Worm (Caenorhabditis elegans) whole organism, early embryonic: ENCODE results near the gene T24B8.4.

ENCODE experiments used
- B0310.2 ChIP-seq: sonication (generic microtip); optimal IDR thresholded peaks from 2 replicates; lab custom pipeline; 2016; ENCODE audit warnings: mild to moderate bottlenecking, missing genetic modification characterization, missing compliant biosample characterization
- aly-1 ChIP-seq: sonication (generic microtip); optimal IDR thresholded peaks from 2 replicates; lab custom pipeline; 2016; ENCODE audit warnings: missing genetic modification characterization, missing compliant biosample characterization
- ama-1 ChIP-seq: fragments of 150-350 bp; optimal IDR thresholded peaks from 2 replicates; lab custom pipeline; 2014
- ceh-13 ChIP-seq: fragments of 200-800 bp; sonication (Bioruptor generic); optimal IDR thresholded peaks from 2 replicates; lab custom pipeline; 2018; ENCODE audit warnings: mild to moderate bottlenecking, missing genetic modification characterization, missing compliant biosample characterization
- ceh-36 ChIP-seq: sonication (generic microtip); optimal IDR thresholded peaks from 2 replicates; lab custom pipeline; 2016; ENCODE audit warnings: missing genetic modification characterization, inconsistent platforms, missing compliant biosample characterization
- hmbx-1 ChIP-seq: sonication (generic microtip); optimal IDR thresholded peaks from 2 replicates; lab custom pipeline; 2016; ENCODE audit warnings: mild to moderate bottlenecking, missing genetic modification characterization, missing compliant biosample characterization
- hnd-1 ChIP-seq: sonication (generic microtip); optimal IDR thresholded peaks from 2 replicates; lab custom pipeline; 2016; ENCODE audit warnings: missing genetic modification characterization, missing compliant biosample characterization
- pes-1 ChIP-seq: fragments of 200-800 bp; sonication (Bioruptor generic); IDR thresholded peaks from 2 replicates; pipeline ENCODE4 v1.3.6; 2022; ENCODE audit warnings: missing genetic modification reagents, missing genetic modification characterization, missing compliant biosample characterization
- scrt-1 ChIP-seq: fragments of 200-800 bp; sonication (Bioruptor generic); IDR thresholded peaks from 2 replicates; pipeline ENCODE4 v1.3.6; 2022; ENCODE audit warnings: missing genetic modification characterization, missing compliant biosample characterization
- sea-1 ChIP-seq: fragments of 200-800 bp; sonication (Bioruptor generic); conservative IDR thresholded peaks from 2 replicates; pipeline ENCODE4 v1.3.6; 2022; ENCODE audit warnings: missing genetic modification characterization, missing compliant biosample characterization
- tbx-37 ChIP-seq: fragments of 200-800 bp; sonication (Bioruptor generic); conservative IDR thresholded peaks from 2 replicates; pipeline ENCODE4 v1.3.6; 2022; ENCODE audit warnings: missing genetic modification reagents, missing genetic modification characterization, missing compliant biosample characterization
- tra-4 ChIP-seq: sonication (generic microtip); optimal IDR thresholded peaks from 2 replicates; lab custom pipeline; 2017; ENCODE audit warnings: missing genetic modification characterization, missing compliant biosample characterization

DNA sequence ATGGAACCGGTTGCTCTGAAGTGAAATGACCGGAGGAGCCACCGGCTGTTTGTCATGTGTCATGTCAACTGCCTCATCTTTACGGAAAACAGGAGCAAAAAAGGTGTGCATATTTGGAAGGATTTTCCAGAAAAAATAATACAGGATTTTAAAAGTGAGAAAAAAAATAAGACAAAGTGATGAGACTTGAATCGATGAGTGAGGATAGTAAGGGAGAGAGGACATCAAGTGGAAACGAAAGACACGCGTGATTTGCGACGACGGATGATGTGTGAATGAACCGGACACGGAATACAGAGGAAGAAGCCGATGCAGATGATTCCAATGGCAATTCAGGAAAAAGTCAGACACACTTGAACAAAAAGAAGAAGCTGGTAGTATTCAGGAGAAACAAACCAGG is 46.3 kb downstream of the T24B8.4 start:
- TF ChIP-seq scrt-1 (GFP tag; lab: Robert Waterston, UW) (no peak), ama-1 (lab: Kevin White, UChicago) (no peak), aly-1 (tag; lab: Kevin White, UChicago) (no peak), ceh-36 (tag; lab: Kevin White, UChicago) (no peak), hnd-1 (tag; lab: Kevin White, UChicago) (no peak), pes-1 (GFP tag; lab: Robert Waterston, UW) (no peak), sea-1 (GFP tag; lab: Robert Waterston, UW) (no peak), tbx-37 (GFP tag; lab: Robert Waterston, UW) (no peak), B0310.2 (no peak), tra-4 (tag; lab: Kevin White, UChicago) (no peak), ceh-13 (GFP tag; lab: Kevin White, UChicago) (no peak), hmbx-1 (tag; lab: Kevin White, UChicago) (no peak)
